Fruit fly (Drosophila melanogaster): ENCODE results near the gene CG31198.

The CG31198 gene

DNA sequence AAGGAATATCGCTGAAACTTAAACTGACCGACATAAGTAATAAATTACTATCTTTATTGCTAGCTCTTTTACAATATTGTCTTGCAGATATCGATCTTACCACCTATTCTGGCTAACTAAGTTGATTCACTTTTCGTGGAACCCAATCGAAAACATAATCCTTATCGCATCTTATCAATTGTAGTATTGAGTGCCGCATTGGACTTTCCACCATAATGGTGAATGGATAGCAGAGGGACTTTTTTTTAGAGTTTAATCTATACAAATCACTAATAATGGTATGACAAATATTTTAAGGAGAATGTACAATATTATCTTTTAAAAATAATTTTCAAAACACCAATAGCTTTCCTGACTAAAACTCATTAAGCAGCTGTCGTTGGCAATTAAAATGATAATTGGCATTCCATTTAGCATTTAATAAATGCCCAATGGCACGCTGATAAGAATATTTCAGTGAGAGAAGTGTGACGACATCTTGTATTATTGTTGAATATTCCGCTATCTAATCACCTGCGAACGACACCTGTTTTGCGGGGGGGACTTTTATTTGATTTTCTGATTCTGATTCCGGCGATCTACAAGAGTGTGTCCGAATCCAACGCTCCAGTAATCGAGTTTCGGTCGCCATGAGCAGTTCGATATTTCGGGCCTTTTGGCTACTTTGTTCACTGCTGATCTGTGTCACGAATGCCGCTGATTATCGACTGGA lies 4.2 kb downstream of the CG31198 start, which contains the start of gene CG42335:
TSS of gene CG42335 (plus strand) at position 620 of the 712 bp plus-strand sequence.
- TF ChIP-seq CG10543 (GFP tag; optimal IDR thresholded peaks at IDR 0.05): no peak
- peak; percentile 99 for TF ChIP-seq sug (tag; optimal IDR thresholded peaks at IDR 0.05)
- TF ChIP-seq caup (GFP tag; optimal IDR thresholded peaks at IDR 0.05; ENCODE audit: severe bottlenecking): peak; percentile 3
- peak; percentile 80 for TF ChIP-seq grn (GFP tag; optimal IDR thresholded peaks at IDR 0.05)
- TF ChIP-seq CG15514 (GFP tag; optimal IDR thresholded peaks at IDR 0.05): peak; percentile 13
- no peak for TF ChIP-seq HLH4C (GFP tag; IDR thresholded peaks at IDR 0.05; ENCODE audit: partially characterized antibody)
- TF ChIP-seq mirr (GFP tag; optimal IDR thresholded peaks at IDR 0.05): peak; percentile 78
- TF ChIP-seq Drgx (GFP tag; IDR thresholded peaks at IDR 0.05): no peak
- TF ChIP-seq MTF-1 (GFP tag; optimal IDR thresholded peaks at IDR 0.05; ENCODE audit: borderline replicate concordance): no peak
- TF ChIP-seq ash1 (GFP tag; optimal IDR thresholded peaks at IDR 0.05): no peak
- TF ChIP-seq sens (GFP tag): peak; percentile 42
- peak; percentile 66 for TF ChIP-seq sd (tag; optimal IDR thresholded peaks at IDR 0.05)
- peak; percentile 41 for TF ChIP-seq CG34376 (GFP tag; optimal IDR thresholded peaks at IDR 0.05)
- TF ChIP-seq NC2β (GFP tag; optimal IDR thresholded peaks at IDR 0.05): no peak
- TF ChIP-seq CG17829 (tag; optimal IDR thresholded peaks at IDR 0.05): no peak
- TF ChIP-seq exex (tag; optimal IDR thresholded peaks at IDR 0.05): peak; percentile 69
- TF ChIP-seq chinmo (GFP tag; IDR thresholded peaks at IDR 0.05; ENCODE audit: partially characterized antibody): 0 out of 4 replicates have a peak, but pooled peaks have one; percentile 36
- no peak for TF ChIP-seq gcm (GFP tag; optimal IDR thresholded peaks at IDR 0.05)
- TF ChIP-seq nom (GFP tag; optimal IDR thresholded peaks at IDR 0.05): no peak
- TF ChIP-seq salm (tag; optimal IDR thresholded peaks at IDR 0.05): no peak
- TF ChIP-seq CG8089 (GFP tag; optimal IDR thresholded peaks at IDR 0.05): no peak
- TF ChIP-seq CG16815 (GFP tag; optimal IDR thresholded peaks at IDR 0.05): no peak
- no peak for TF ChIP-seq hbn (GFP tag; IDR thresholded peaks at IDR 0.05; ENCODE audit: partially characterized antibody)
- no peak for TF ChIP-seq dpn (GFP tag; optimal IDR thresholded peaks at IDR 0.05)
- peak; percentile 27 for TF ChIP-seq Deaf1 (tag; optimal IDR thresholded peaks at IDR 0.05)
- no peak for TF ChIP-seq da (GFP tag; optimal IDR thresholded peaks at IDR 0.05)
- TF ChIP-seq Med (GFP tag): peak; percentile 35
- no peak for TF ChIP-seq sim (GFP tag; IDR thresholded peaks at IDR 0.05)
- TF ChIP-seq Hey (tag; optimal IDR thresholded peaks at IDR 0.05): peak; percentile 56
- peak; percentile 60 for TF ChIP-seq GATAe (GFP tag; conservative IDR thresholded peaks at IDR 0.05)
- TF ChIP-seq nerfin-1 (tag; optimal IDR thresholded peaks at IDR 0.05): no peak
- TF ChIP-seq CkIIα-i1 (GFP tag; IDR thresholded peaks at IDR 0.05): no peak

DNA sequence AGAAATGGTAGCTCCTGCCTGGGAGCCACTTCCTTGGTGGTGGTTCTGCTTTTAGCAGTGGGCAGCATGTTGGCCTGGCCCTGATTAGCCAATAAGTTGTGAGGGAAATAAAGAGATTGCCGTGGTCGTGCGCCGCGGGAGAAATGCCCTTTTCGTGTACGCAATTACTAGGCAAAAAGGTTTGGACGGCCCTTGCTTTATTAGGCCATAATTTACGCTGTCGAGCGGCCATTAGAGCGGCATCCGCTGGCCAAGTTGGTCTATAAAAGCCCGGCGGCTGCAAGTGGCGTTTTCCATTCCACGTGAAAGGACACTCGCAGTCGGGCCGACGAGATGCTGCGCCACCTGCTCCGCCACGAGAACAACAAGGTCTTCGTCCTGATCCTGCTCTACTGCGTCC lies 15.1 kb downstream of the CG31198 start, which contains the start of gene Burs:
TSS of gene Burs (plus strand) at position 301 of the 400 bp plus-strand sequence.
- TF ChIP-seq Bdp1 (GFP tag; optimal IDR thresholded peaks at IDR 0.05) (no peak), Max (GFP tag; optimal IDR thresholded peaks at IDR 0.05) (no peak), Hsf (GFP tag; optimal IDR thresholded peaks at IDR 0.05) (no peak)

DNA sequence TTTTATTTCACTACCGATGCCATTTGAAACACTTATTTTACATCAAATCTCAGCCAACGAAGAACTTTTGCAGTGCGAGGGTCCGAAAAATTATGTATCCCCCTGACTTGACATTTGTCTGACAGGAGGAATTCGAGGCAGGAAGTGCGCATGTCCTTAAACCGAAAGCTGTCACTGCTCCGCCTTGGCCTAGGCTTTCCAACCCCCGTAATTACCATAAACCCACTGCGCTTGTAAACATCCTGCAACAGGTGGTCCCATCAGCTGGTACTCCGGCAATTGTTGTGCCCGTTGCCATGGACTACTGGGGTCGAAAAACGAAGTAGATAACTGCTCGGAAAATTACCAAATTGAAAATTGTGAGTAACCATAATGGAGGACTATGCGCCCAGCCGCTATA lies 21.6 kb downstream of the CG31198 start, which contains the start of the genes GABA-B-R2 and CG6800:
TSS of gene GABA-B-R2 (minus strand) at position 75 of the 400 bp plus-strand sequence.
TSS of gene CG6800 (plus strand) at position 373 of the 400 bp plus-strand sequence.
- TF ChIP-seq CG13894 (tag; optimal IDR thresholded peaks at IDR 0.05): no peak
- no peak for TF ChIP-seq ems (GFP tag; optimal IDR thresholded peaks at IDR 0.05)
- no peak for TF ChIP-seq Atf-2 (GFP tag; optimal IDR thresholded peaks at IDR 0.05)
- TF ChIP-seq YL-1 (GFP tag; optimal IDR thresholded peaks at IDR 0.05): peak; percentile 9
- peak; percentile 96 for TF ChIP-seq scrt (GFP tag; optimal IDR thresholded peaks at IDR 0.05)
- peak; percentile 97 for TF ChIP-seq ewg (GFP tag; optimal IDR thresholded peaks at IDR 0.05)
- peak; percentile 64 for TF ChIP-seq kah (GFP tag; optimal IDR thresholded peaks at IDR 0.05)
- no peak for TF ChIP-seq az2 (GFP tag; optimal IDR thresholded peaks at IDR 0.05)
- no peak for TF ChIP-seq CG15696 (tag; optimal IDR thresholded peaks at IDR 0.05)
- TF ChIP-seq CG12155 (GFP tag; optimal IDR thresholded peaks at IDR 0.05): no peak
- peak in 1 of 2 experiments; percentile 56 for TF ChIP-seq crp (GFP tag; optimal IDR thresholded peaks at IDR 0.05)
- no peak for TF ChIP-seq CG32767 (GFP tag; IDR thresholded peaks at IDR 0.05)
- TF ChIP-seq CG34422 (GFP tag; IDR thresholded peaks at IDR 0.05): peak; percentile 66; the same call in 1 of the 3 replicates

All from whole organism, embryonic.